Worm (Caenorhabditis elegans) whole organism, young adult: ENCODE measurements around the gene Y76B12C.4.

ENCODE experiments used
- B0019.2 ChIP-seq: fragments of 200-800 bp; sonication (Bioruptor generic); conservative IDR thresholded peaks from 2 replicates; pipeline ENCODE4 v1.3.6; 2022; ENCODE audit warnings: missing genetic modification reagents, missing genetic modification characterization, missing compliant biosample characterization
- D2030.7 ChIP-seq: fragments of 200-800 bp; sonication (Bioruptor generic); IDR thresholded peaks from 2 replicates; pipeline ENCODE4 v1.3.6; 2022; ENCODE audit warnings: missing genetic modification reagents, missing genetic modification characterization, missing compliant biosample characterization
- F49E8.2 ChIP-seq: sonication (generic microtip); optimal IDR thresholded peaks from 3 replicates; lab custom pipeline; 2017; ENCODE audit warnings: missing genetic modification characterization, mild to moderate bottlenecking, missing compliant biosample characterization, antibody characterized with exemption, moderate library complexity; ENCODE audit not compliant: insufficient read depth
- F52B5.7 ChIP-seq: sonication (generic microtip); optimal IDR thresholded peaks from 2 replicates; lab custom pipeline; 2016; ENCODE audit warnings: mild to moderate bottlenecking, missing genetic modification characterization, missing compliant biosample characterization
- T26A5.8 ChIP-seq: sonication (generic microtip); optimal IDR thresholded peaks from 2 replicates; lab custom pipeline; 2016; ENCODE audit warnings: missing genetic modification characterization, missing compliant biosample characterization
- Y53F4B.3 ChIP-seq: fragments of 200-800 bp; sonication (Bioruptor generic); IDR thresholded peaks from 2 replicates; pipeline ENCODE4 v1.3.6; 2022; ENCODE audit warnings: missing genetic modification reagents, missing genetic modification characterization, missing compliant biosample characterization
- Y67H2A.10 ChIP-seq: fragments of 200-800 bp; sonication (Bioruptor generic); conservative IDR thresholded peaks from 2 replicates; pipeline ENCODE4 v1.3.6; 2022; ENCODE audit warnings: missing genetic modification reagents, missing genetic modification characterization, missing compliant biosample characterization
- Y79H2A.3 ChIP-seq: fragments of 200-800 bp; sonication (Bioruptor generic); conservative IDR thresholded peaks from 2 replicates; pipeline ENCODE4 v1.3.6; 2022; ENCODE audit warnings: missing genetic modification reagents, missing genetic modification characterization, missing compliant biosample characterization
- akir-1 ChIP-seq: fragments of 200-800 bp; sonication (Bioruptor generic); optimal IDR thresholded peaks from 2 replicates; lab custom pipeline; 2018; ENCODE audit warnings: mild to moderate bottlenecking, missing genetic modification characterization, moderate library complexity, missing compliant biosample characterization
- athp-1 ChIP-seq: sonication (generic microtip); optimal IDR thresholded peaks from 2 replicates; lab custom pipeline; 2017; ENCODE audit warnings: mild to moderate bottlenecking, missing genetic modification characterization, missing compliant biosample characterization
- cebp-1 ChIP-seq, 2 experiments: fragments of 200-800 bp in 1 of 2; sonication (Bioruptor generic) in 1 of 2; sonication (generic microtip) in 1 of 2; IDR thresholded peaks in 1 of 2; optimal IDR thresholded peaks in 1 of 2; 2 replicates each; pipeline versions ENCODE4 v1.3.6 to Lab custom; 2017 to 2022; ENCODE audit warnings: missing compliant biosample characterization in 2 of 2, missing genetic modification characterization in 2 of 2, mild to moderate bottlenecking in 1 of 2, missing genetic modification reagents in 1 of 2, moderate library complexity in 1 of 2
- cebp-2 ChIP-seq: fragments of 200-800 bp; sonication (Bioruptor generic); IDR thresholded peaks from 2 replicates; pipeline ENCODE4 v1.3.6; 2022; ENCODE audit warnings: missing genetic modification characterization, missing compliant biosample characterization
- ceh-100 ChIP-seq: fragments of 200-800 bp; sonication (Bioruptor generic); IDR thresholded peaks from 2 replicates; pipeline ENCODE4 v1.3.6; 2022; ENCODE audit warnings: missing genetic modification reagents, missing genetic modification characterization, missing compliant biosample characterization
- ceh-40 ChIP-seq: fragments of 200-800 bp; sonication (Bioruptor generic); IDR thresholded peaks from 2 replicates; pipeline ENCODE4 v1.3.6; 2022; ENCODE audit warnings: missing genetic modification characterization, missing compliant biosample characterization
- dpff-1 ChIP-seq: sonication (generic microtip); optimal IDR thresholded peaks from 2 replicates; lab custom pipeline; 2017; ENCODE audit warnings: mild to moderate bottlenecking, missing genetic modification characterization, missing compliant biosample characterization
- efl-1 ChIP-seq: fragments of 150-350 bp; optimal IDR thresholded peaks from 2 replicates; lab custom pipeline; 2014; ENCODE audit warnings: missing biosample characterization, missing genetic modification reagents, missing genetic modification characterization
- egl-44 ChIP-seq: fragments of 200-800 bp; sonication (Bioruptor generic); IDR thresholded peaks from 2 replicates; pipeline ENCODE4 v1.3.6; 2022; ENCODE audit warnings: missing genetic modification reagents, missing genetic modification characterization, missing compliant biosample characterization
- ets-4 ChIP-seq: fragments of 200-800 bp; sonication (Bioruptor generic); optimal IDR thresholded peaks from 2 replicates; lab custom pipeline; 2018; ENCODE audit warnings: mild to moderate bottlenecking, missing genetic modification characterization, missing compliant biosample characterization
- hlh-26 ChIP-seq: fragments of 200-800 bp; sonication (Bioruptor generic); conservative IDR thresholded peaks from 2 replicates; pipeline ENCODE4 v1.3.6; 2022; ENCODE audit warnings: missing genetic modification reagents, missing genetic modification characterization, missing compliant biosample characterization
- hmg-1.2 ChIP-seq: fragments of 200-800 bp; sonication (Bioruptor generic); IDR thresholded peaks from 2 replicates; pipeline ENCODE4 v1.3.6; 2022; ENCODE audit warnings: missing genetic modification reagents, missing genetic modification characterization, missing compliant biosample characterization
- hsf-1 ChIP-seq: fragments of 200-800 bp; sonication (Bioruptor generic); IDR thresholded peaks from 2 replicates; pipeline ENCODE4 v1.3.6; 2022; ENCODE audit warnings: missing genetic modification reagents, missing genetic modification characterization, missing compliant biosample characterization
- let-526 ChIP-seq: fragments of 200-800 bp; sonication (Bioruptor generic); IDR thresholded peaks from 2 replicates; pipeline ENCODE4 v1.3.6; 2022; ENCODE audit warnings: missing genetic modification reagents, missing genetic modification characterization, missing compliant biosample characterization
- lin-40 ChIP-seq: sonication (generic microtip); optimal IDR thresholded peaks from 2 replicates; lab custom pipeline; 2016; ENCODE audit warnings: missing genetic modification characterization, mild to moderate bottlenecking, missing compliant biosample characterization, missing genotype, missing genetic modification reagents
- lin-54 ChIP-seq: fragments of 200-800 bp; sonication (Bioruptor generic); optimal IDR thresholded peaks from 2 replicates; lab custom pipeline; 2018; ENCODE audit warnings: mild to moderate bottlenecking, missing genetic modification characterization, missing compliant biosample characterization
- madf-6 ChIP-seq: fragments of 200-800 bp; sonication (Bioruptor generic); IDR thresholded peaks from 2 replicates; pipeline ENCODE4 v1.3.6; 2022; ENCODE audit warnings: missing genetic modification reagents, missing genetic modification characterization, missing compliant biosample characterization
- mcd-1 ChIP-seq: fragments of 200-800 bp; sonication (Bioruptor generic); IDR thresholded peaks from 2 replicates; pipeline ENCODE4 v1.3.6; 2022; ENCODE audit warnings: missing genetic modification reagents, missing genetic modification characterization, missing compliant biosample characterization
- nfya-1 ChIP-seq: sonication (generic microtip); optimal IDR thresholded peaks from 2 replicates; lab custom pipeline; 2017; ENCODE audit warnings: antibody characterized with exemption, missing compliant biosample characterization, missing genetic modification characterization, borderline replicate concordance; ENCODE audit not compliant: insufficient read depth
- nhr-179 ChIP-seq: sonication (generic microtip); optimal IDR thresholded peaks from 2 replicates; lab custom pipeline; 2016; ENCODE audit warnings: mild to moderate bottlenecking, missing genetic modification characterization, missing compliant biosample characterization
- nhr-90 ChIP-seq: sonication (generic microtip); optimal IDR thresholded peaks from 2 replicates; lab custom pipeline; 2016; ENCODE audit warnings: missing genotype, mild to moderate bottlenecking, missing genetic modification characterization, missing compliant biosample characterization
- rec-8 ChIP-seq, 2 experiments: sonication (generic microtip); optimal IDR thresholded peaks; 2 replicates each; lab custom pipeline; 2016; ENCODE audit warnings: mild to moderate bottlenecking in 2 of 2, missing genetic modification characterization in 2 of 2, missing genetic modification reagents in 2 of 2, missing genotype in 2 of 2, missing biosample characterization in 1 of 2, missing compliant biosample characterization in 1 of 2, moderate library complexity in 1 of 2
- repo-1 ChIP-seq: sonication (generic microtip); optimal IDR thresholded peaks from 2 replicates; lab custom pipeline; 2017; ENCODE audit warnings: mild to moderate bottlenecking, missing genetic modification characterization, missing compliant biosample characterization
- snpc-4 ChIP-seq, 5 experiments: fragments of 150-350 bp in 1 of 5; sonication (generic microtip) in 4 of 5; optimal IDR thresholded peaks; 2 replicates each; lab custom pipeline; 2014 to 2018; ENCODE audit warnings: missing genetic modification characterization in 5 of 5, missing biosample characterization in 3 of 5, antibody characterized with exemption in 2 of 5, mild to moderate bottlenecking in 2 of 5, missing compliant biosample characterization in 2 of 5, missing genotype in 2 of 5, moderate library complexity in 2 of 5, missing genetic modification reagents in 1 of 5
- xnd-1 ChIP-seq: sonication (generic microtip); optimal IDR thresholded peaks from 2 replicates; lab custom pipeline; 2016; ENCODE audit warnings: missing genotype, missing genetic modification reagents, missing genetic modification characterization, missing compliant biosample characterization
- zim-3 ChIP-seq: sonication (generic microtip); optimal IDR thresholded peaks from 2 replicates; lab custom pipeline; 2017; ENCODE audit warnings: mild to moderate bottlenecking, missing genetic modification characterization, moderate library complexity, missing compliant biosample characterization
- ztf-18 ChIP-seq: sonication (generic microtip); optimal IDR thresholded peaks from 2 replicates; lab custom pipeline; 2016; ENCODE audit warnings: missing genotype, mild to moderate bottlenecking, missing genetic modification characterization, missing compliant biosample characterization
- ztf-28 ChIP-seq: fragments of 200-800 bp; sonication (Bioruptor generic); IDR thresholded peaks from 2 replicates; pipeline ENCODE4 v1.3.6; 2022; ENCODE audit warnings: missing genetic modification reagents, missing genetic modification characterization, missing compliant biosample characterization
- ztf-6 ChIP-seq: fragments of 200-800 bp; sonication (Bioruptor generic); IDR thresholded peaks from 2 replicates; pipeline ENCODE4 v1.3.6; 2022; ENCODE audit warnings: missing genetic modification reagents, missing genetic modification characterization, missing compliant biosample characterization

Gene Y76B12C.4

ce11 chrIV:1965135-1965534 lies 7.0 kb downstream of the Y76B12C.4 start, which contains the start of gene Y48A5A.1:
TSS of gene Y48A5A.1 (plus strand) at chrIV:1965481.
- TF ChIP-seq akir-1 (GFP tag; lab: Kevin White, UChicago) (no peak), hmg-1.2 (GFP tag; lab: Robert Waterston, UW) (no peak), cebp-2 (GFP tag; lab: Robert Waterston, UW) (no peak), Y79H2A.3 (no peak), efl-1 (GFP tag; lab: Kevin White, UChicago) (no peak), F52B5.7 (tag; lab: Kevin White, UChicago) (no peak), egl-44 (GFP tag; lab: Robert Waterston, UW) (no peak), rec-8 (tag; optimal IDR thresholded peaks at IDR 0.05; lab: Kevin White, UChicago) (no peak), nhr-179 (no peak), snpc-4 (GFP tag; optimal IDR thresholded peaks at IDR 0.05; lab: Kevin White, UChicago) (no peak), snpc-4 (tag; optimal IDR thresholded peaks at IDR 0.05; lab: Kevin White, UChicago) (no peak), nfya-1 (tag; lab: Kevin White, UChicago) (no peak), nhr-90 (tag; lab: Kevin White, UChicago) (no peak), ztf-18 (tag; lab: Kevin White, UChicago) (no peak), ztf-6 (GFP tag; lab: Robert Waterston, UW) (no peak)

- TF ChIP-seq ceh-40 (GFP tag; lab: Robert Waterston, UW) (no peak), nhr-90 (tag; lab: Kevin White, UChicago) (no peak), lin-40 (tag; lab: Kevin White, UChicago) (no peak), efl-1 (GFP tag; lab: Kevin White, UChicago) (no peak), ztf-28 (GFP tag; lab: Robert Waterston, UW) (no peak), cebp-1 (GFP tag; IDR thresholded peaks at IDR 0.05; lab: Robert Waterston, UW) (no peak), cebp-1 (tag; optimal IDR thresholded peaks at IDR 0.05; lab: Kevin White, UChicago) (peak; percentile 64), B0019.2 (GFP tag; lab: Robert Waterston, UW) (no peak), mcd-1 (peak; percentile 46; the same call in 1 of the 2 replicates), snpc-4 (GFP tag; optimal IDR thresholded peaks at IDR 0.05; lab: Kevin White, UChicago) (no peak), snpc-4 (tag; optimal IDR thresholded peaks at IDR 0.05; lab: Kevin White, UChicago) (no peak), ceh-100 (GFP tag; lab: Robert Waterston, UW) (no peak), Y53F4B.3 (no peak), let-526 (GFP tag; lab: Robert Waterston, UW) (no peak), xnd-1 (no peak)
Measured at ce11 chrIV:1964057-1964456, 8.1 kb downstream of the Y76B12C.4 start.

DNA sequence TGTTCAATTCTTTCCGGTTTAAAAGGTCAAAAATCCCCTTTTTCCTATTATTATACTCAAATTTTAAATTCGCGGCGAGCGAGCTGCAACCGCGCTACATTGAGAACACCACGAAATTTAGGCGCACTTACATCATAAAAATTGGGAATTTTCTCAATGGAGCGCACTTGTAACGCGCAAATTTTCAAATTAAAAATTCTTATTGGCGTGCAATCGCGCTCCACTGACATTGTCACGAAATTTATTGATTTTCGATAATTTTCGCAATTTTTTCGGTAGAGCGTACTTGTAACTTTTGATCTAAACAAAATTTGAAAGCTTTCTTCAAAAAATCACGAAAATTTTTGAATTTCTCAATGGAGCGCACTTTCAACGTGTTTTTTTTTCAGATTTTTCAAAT lies 8.9 kb downstream of the Y76B12C.4 start, which contains the start of gene ulp-3:
Gene ulp-3, plus strand, starts transcription at position 388 of the 400 bp plus-strand sequence.
- TF ChIP-seq nhr-90 (tag; lab: Kevin White, UChicago): no peak
- peak; percentile 13 for TF ChIP-seq efl-1 (GFP tag; lab: Kevin White, UChicago)
- TF ChIP-seq Y67H2A.10 (GFP tag; lab: Robert Waterston, UW): no peak
- no peak for TF ChIP-seq ets-4 (GFP tag; lab: Kevin White, UChicago)
- TF ChIP-seq repo-1 (tag; lab: Kevin White, UChicago): no peak
- no peak for TF ChIP-seq lin-54 (GFP tag; lab: Kevin White, UChicago)
- TF ChIP-seq athp-1 (tag; lab: Kevin White, UChicago): no peak
- no peak for TF ChIP-seq madf-6
- TF ChIP-seq hlh-26: no peak
- TF ChIP-seq F49E8.2 (tag; lab: Kevin White, UChicago): no peak
- TF ChIP-seq T26A5.8 (tag; lab: Kevin White, UChicago): no peak
- no peak for TF ChIP-seq zim-3 (tag; lab: Kevin White, UChicago)
- 0 out of 2 replicates have a peak, but pooled peaks have one; percentile 19 for TF ChIP-seq D2030.7
- TF ChIP-seq dpff-1 (tag; lab: Kevin White, UChicago): no peak
- TF ChIP-seq hsf-1 (GFP tag; lab: Robert Waterston, UW): no peak
- peak; percentile 60 for TF ChIP-seq mcd-1
